Worm (Caenorhabditis elegans) whole organism, late embryonic: ENCODE measurements around the gene fbxa-170.

Experiments
- fkh-10 ChIP-seq: fragments of 150-350 bp; optimal IDR thresholded peaks from 2 replicates; lab custom pipeline; 2014; ENCODE audit warnings: missing biosample characterization, missing genetic modification reagents, missing genetic modification characterization
- pha-4 ChIP-seq: fragments of 150-350 bp; optimal IDR thresholded peaks from 2 replicates; lab custom pipeline; 2018; ENCODE audit warnings: missing biosample characterization, missing genetic modification reagents, missing genetic modification characterization
- syd-9 ChIP-seq: sonication (generic microtip); optimal IDR thresholded peaks from 2 replicates; lab custom pipeline; 2016; ENCODE audit warnings: mild to moderate bottlenecking, missing genetic modification characterization, moderate library complexity, missing compliant biosample characterization

DNA sequence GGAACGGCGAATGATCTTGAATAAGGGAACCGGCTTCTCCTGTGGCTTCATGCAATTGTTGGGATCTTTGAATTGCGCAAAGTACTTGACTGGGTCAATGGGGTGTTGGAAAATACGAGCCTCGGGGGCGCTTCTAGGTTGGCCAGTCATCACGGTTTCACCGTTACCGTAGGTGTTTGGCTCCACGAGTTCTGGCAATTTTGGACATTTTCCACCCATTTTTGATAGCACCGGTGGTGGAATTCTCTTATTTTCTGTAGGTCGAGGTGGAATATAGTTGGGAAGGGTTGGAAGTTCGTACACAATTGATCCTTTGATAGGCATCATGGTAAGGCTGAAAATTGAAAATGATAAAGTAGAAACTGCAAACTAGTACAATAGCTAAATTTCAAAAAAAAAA, 26.3 kb downstream of the fbxa-170 start, which contains the start of gene ZK380.4:
- TF ChIP-seq pha-4 (no peak), syd-9 (no peak), fkh-10 (GFP tag; lab: Kevin White, UChicago) (no peak)
